Worm (Caenorhabditis elegans): Measurements from ENCODE around the gene exc-13.

exc-13 gene

ce11 chrV:7361673-7362072, 3.4 kb upstream of the exc-13 start, which contains the start of gene cyp-35A1:
Gene cyp-35A1, minus strand, starts transcription at chrV:7361773.
- TF ChIP-seq T22C8.4 (GFP tag; IDR thresholded peaks at IDR 0.05) (no peak), ref-1 (GFP tag; conservative IDR thresholded peaks at IDR 0.05) (no peak), med-1 (GFP tag; optimal IDR thresholded peaks at IDR 0.05; ENCODE audit: insufficient read depth) (no peak), flt-1 (GFP tag; IDR thresholded peaks at IDR 0.05) (no peak), ztf-23 (GFP tag; IDR thresholded peaks at IDR 0.05) (no peak), tab-1 (GFP tag; IDR thresholded peaks at IDR 0.05) (no peak), klf-2 (GFP tag; conservative IDR thresholded peaks at IDR 0.05) (no peak), ztf-29 (GFP tag; IDR thresholded peaks at IDR 0.05) (no peak), cog-1 (tag; optimal IDR thresholded peaks at IDR 0.05) (no peak)

DNA sequence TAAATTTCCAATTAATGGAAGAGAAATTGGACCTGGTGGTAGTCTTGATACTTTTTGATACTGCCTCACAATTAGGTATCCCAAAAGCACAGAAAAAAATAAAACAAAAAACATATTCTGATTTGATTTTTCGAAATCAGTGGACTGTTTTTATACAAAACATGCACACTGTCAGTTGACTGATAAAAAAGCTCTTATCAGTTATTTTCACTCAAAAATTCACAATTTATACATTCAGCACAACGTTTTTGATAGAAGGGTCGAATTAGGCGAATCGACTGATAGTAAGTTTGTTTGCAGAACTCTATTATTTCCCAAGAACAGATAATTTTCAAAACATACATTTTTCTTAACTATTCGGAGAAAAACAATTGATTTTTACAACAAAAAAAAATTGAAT, 992 bp upstream of the exc-13 start, which contains the start of gene cyp-35A2:
TSS of gene cyp-35A2 (minus strand) at position 124 of the 400 bp plus-strand sequence.
- TF ChIP-seq ref-1 (GFP tag; conservative IDR thresholded peaks at IDR 0.05) = no peak
- TF ChIP-seq flt-1 (GFP tag; IDR thresholded peaks at IDR 0.05) = no peak
- TF ChIP-seq T22C8.4 (GFP tag; IDR thresholded peaks at IDR 0.05) = no peak
- no peak for TF ChIP-seq tab-1 (GFP tag; IDR thresholded peaks at IDR 0.05)
- TF ChIP-seq klf-2 (GFP tag; conservative IDR thresholded peaks at IDR 0.05) = no peak
- no peak for TF ChIP-seq cog-1 (tag; optimal IDR thresholded peaks at IDR 0.05)
- no peak for TF ChIP-seq med-1 (GFP tag; optimal IDR thresholded peaks at IDR 0.05; ENCODE audit: insufficient read depth)
- TF ChIP-seq ztf-29 (GFP tag; IDR thresholded peaks at IDR 0.05) = no peak

- no peak for TF ChIP-seq tab-1 (GFP tag; IDR thresholded peaks at IDR 0.05)
Measured at ce11 chrV:7369578-7369977, 4.5 kb downstream of the exc-13 start, which contains the start of gene srj-14. Gene srj-14, plus strand, starts transcription at chrV:7369708.

- no peak for TF ChIP-seq ref-1 (GFP tag; conservative IDR thresholded peaks at IDR 0.05)
- TF ChIP-seq med-1 (GFP tag; optimal IDR thresholded peaks at IDR 0.05; ENCODE audit: insufficient read depth) = no peak
- TF ChIP-seq klf-2 (GFP tag; conservative IDR thresholded peaks at IDR 0.05) = no peak
- TF ChIP-seq T22C8.4 (GFP tag; IDR thresholded peaks at IDR 0.05) = no peak
- no peak for TF ChIP-seq tab-1 (GFP tag; IDR thresholded peaks at IDR 0.05)
- no peak for TF ChIP-seq flt-1 (GFP tag; IDR thresholded peaks at IDR 0.05)
- no peak for TF ChIP-seq cog-1 (tag; optimal IDR thresholded peaks at IDR 0.05)
- no peak for TF ChIP-seq ztf-23 (GFP tag; IDR thresholded peaks at IDR 0.05)
Measured at ce11 chrV:7374090-7374489, 9.0 kb downstream of the exc-13 start, which contains the start of gene srx-56. Gene srx-56, plus strand, starts transcription at chrV:7374390.

DNA sequence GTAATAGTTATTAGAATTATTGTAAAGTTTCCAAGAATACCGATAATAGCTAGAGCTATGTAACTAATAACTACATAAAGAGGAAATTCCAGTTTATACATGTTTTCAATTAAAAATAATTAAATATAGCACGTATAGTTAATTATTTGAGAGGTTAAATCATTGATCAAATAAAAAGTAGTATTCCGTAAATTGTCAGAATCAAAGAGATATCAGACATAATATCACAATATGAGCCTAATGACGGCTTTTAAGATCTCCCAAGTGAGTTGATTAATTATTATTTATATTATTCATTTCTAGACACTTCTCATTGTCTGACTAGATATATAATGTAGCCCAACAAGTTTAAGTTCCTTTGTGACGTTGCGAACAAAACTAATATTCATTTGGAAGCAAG, 14.3 kb downstream of the exc-13 start, which contains the start of gene srsx-24:
TSS of gene srsx-24 (minus strand) at position 101 of the 400 bp plus-strand sequence.
- TF ChIP-seq T22C8.4 (GFP tag; IDR thresholded peaks at IDR 0.05) (no peak), klf-2 (GFP tag; conservative IDR thresholded peaks at IDR 0.05) (no peak), cog-1 (tag; optimal IDR thresholded peaks at IDR 0.05) (no peak), med-1 (GFP tag; optimal IDR thresholded peaks at IDR 0.05; ENCODE audit: insufficient read depth) (no peak), ztf-23 (GFP tag; IDR thresholded peaks at IDR 0.05) (no peak), ztf-29 (GFP tag; IDR thresholded peaks at IDR 0.05) (no peak), flt-1 (GFP tag; IDR thresholded peaks at IDR 0.05) (no peak), tab-1 (GFP tag; IDR thresholded peaks at IDR 0.05) (no peak), ref-1 (GFP tag; conservative IDR thresholded peaks at IDR 0.05) (no peak)

- no peak for TF ChIP-seq ref-1 (GFP tag; conservative IDR thresholded peaks at IDR 0.05)
- TF ChIP-seq klf-2 (GFP tag; conservative IDR thresholded peaks at IDR 0.05) = no peak
- no peak for TF ChIP-seq ztf-29 (GFP tag; IDR thresholded peaks at IDR 0.05)
- no peak for TF ChIP-seq med-1 (GFP tag; optimal IDR thresholded peaks at IDR 0.05; ENCODE audit: insufficient read depth)
- TF ChIP-seq cog-1 (tag; optimal IDR thresholded peaks at IDR 0.05) = no peak
- no peak for TF ChIP-seq T22C8.4 (GFP tag; IDR thresholded peaks at IDR 0.05)
- TF ChIP-seq ztf-23 (GFP tag; IDR thresholded peaks at IDR 0.05) = no peak
- no peak for TF ChIP-seq flt-1 (GFP tag; IDR thresholded peaks at IDR 0.05)
- no peak for TF ChIP-seq tab-1 (GFP tag; IDR thresholded peaks at IDR 0.05)
Measured at ce11 chrV:7381008-7381407, 16.0 kb downstream of the exc-13 start, which contains the start of gene C03G6.17. Gene C03G6.17, minus strand, starts transcription at chrV:7381108.

ce11 chrV:7386052-7386573, 21.1 kb downstream of the exc-13 start, which contains the start of gene srp-6:
Gene srp-6, minus strand, starts transcription at chrV:7386102.
- TF ChIP-seq flt-1 (GFP tag; IDR thresholded peaks at IDR 0.05) = no peak
- TF ChIP-seq ref-1 (GFP tag; conservative IDR thresholded peaks at IDR 0.05) = no peak
- TF ChIP-seq klf-2 (GFP tag; conservative IDR thresholded peaks at IDR 0.05) = no peak
- TF ChIP-seq cog-1 (tag; optimal IDR thresholded peaks at IDR 0.05) = no peak
- TF ChIP-seq ztf-23 (GFP tag; IDR thresholded peaks at IDR 0.05) = no peak
- no peak for TF ChIP-seq med-1 (GFP tag; optimal IDR thresholded peaks at IDR 0.05; ENCODE audit: insufficient read depth)
- no peak for TF ChIP-seq ztf-29 (GFP tag; IDR thresholded peaks at IDR 0.05)
- no peak for TF ChIP-seq T22C8.4 (GFP tag; IDR thresholded peaks at IDR 0.05)
- no peak for TF ChIP-seq tab-1 (GFP tag; IDR thresholded peaks at IDR 0.05)

DNA sequence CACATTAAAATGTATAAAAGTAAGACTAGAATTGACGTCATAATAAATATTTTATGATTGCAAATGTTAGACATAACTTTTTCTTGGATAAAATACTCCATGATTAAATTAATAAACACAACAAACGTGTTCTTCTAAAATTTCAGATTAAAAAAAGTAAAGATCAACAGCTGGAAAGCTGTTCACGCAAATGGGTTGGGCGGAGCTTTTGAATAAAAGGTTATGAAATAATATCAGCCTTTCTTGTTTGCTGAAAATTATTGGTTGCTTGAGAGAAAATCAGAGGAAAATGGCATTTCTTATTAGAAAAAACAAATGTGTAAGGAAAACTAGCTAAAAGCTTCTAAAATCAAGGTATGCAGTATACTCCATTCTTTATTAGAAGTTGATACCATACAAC, 22.7 kb downstream of the exc-13 start, which contains the start of gene C02H6.3:
TSS of gene C02H6.3 (minus strand) at position 101 of the 400 bp plus-strand sequence.
- no peak for TF ChIP-seq ref-1 (GFP tag; conservative IDR thresholded peaks at IDR 0.05)
- TF ChIP-seq tab-1 (GFP tag; IDR thresholded peaks at IDR 0.05) = no peak

ce11 chrV:7389771-7390170, 24.7 kb downstream of the exc-13 start, which contains the start of gene C02H6.1:
Gene C02H6.1, minus strand, starts transcription at chrV:7389871.
- no peak for TF ChIP-seq tab-1 (GFP tag; IDR thresholded peaks at IDR 0.05)
- TF ChIP-seq ref-1 (GFP tag; conservative IDR thresholded peaks at IDR 0.05) = no peak
- no peak for TF ChIP-seq ztf-29 (GFP tag; IDR thresholded peaks at IDR 0.05)
- no peak for TF ChIP-seq ztf-23 (GFP tag; IDR thresholded peaks at IDR 0.05)
- no peak for TF ChIP-seq klf-2 (GFP tag; conservative IDR thresholded peaks at IDR 0.05)
- TF ChIP-seq flt-1 (GFP tag; IDR thresholded peaks at IDR 0.05) = no peak
- TF ChIP-seq cog-1 (tag; optimal IDR thresholded peaks at IDR 0.05) = no peak
- no peak for TF ChIP-seq T22C8.4 (GFP tag; IDR thresholded peaks at IDR 0.05)
- no peak for TF ChIP-seq med-1 (GFP tag; optimal IDR thresholded peaks at IDR 0.05; ENCODE audit: insufficient read depth)

DNA sequence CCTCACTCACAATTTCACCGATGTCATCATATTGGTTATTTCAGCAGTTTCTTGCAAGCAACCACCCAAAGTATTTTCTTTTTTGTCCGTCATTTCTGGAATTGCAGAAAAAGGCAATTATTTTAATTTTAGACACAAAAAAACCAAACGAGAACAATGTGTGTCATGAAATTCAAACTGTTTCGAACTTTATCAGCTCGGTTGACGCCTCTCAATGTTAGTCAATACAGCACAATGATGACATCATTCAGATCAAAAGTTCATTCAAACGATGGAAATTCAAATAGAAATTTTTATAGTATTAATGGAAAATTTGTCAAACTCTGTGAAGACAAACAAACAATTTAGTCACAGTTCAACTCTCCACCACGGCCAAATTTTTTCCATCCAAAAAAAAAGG, 26.9 kb downstream of the exc-13 start, which contains the start of gene fbxa-105:
TSS of gene fbxa-105 (minus strand) at position 97 of the 400 bp plus-strand sequence.
- TF ChIP-seq ref-1 (GFP tag; conservative IDR thresholded peaks at IDR 0.05) (no peak), T22C8.4 (GFP tag; IDR thresholded peaks at IDR 0.05) (no peak), flt-1 (GFP tag; IDR thresholded peaks at IDR 0.05) (no peak), ztf-23 (GFP tag; IDR thresholded peaks at IDR 0.05) (no peak), med-1 (GFP tag; optimal IDR thresholded peaks at IDR 0.05; ENCODE audit: insufficient read depth) (no peak), cog-1 (tag; optimal IDR thresholded peaks at IDR 0.05) (no peak), klf-2 (GFP tag; conservative IDR thresholded peaks at IDR 0.05) (no peak), tab-1 (GFP tag; IDR thresholded peaks at IDR 0.05) (no peak), ztf-29 (GFP tag; IDR thresholded peaks at IDR 0.05) (no peak)

Measured in whole organism, midembryonic.